Worm (Caenorhabditis elegans) whole organism, L4 larva: ENCODE measurements around the gene cdh-1.

Experiments used
- F37D6.2 ChIP-seq: sonication (generic microtip); optimal IDR thresholded peaks from 2 replicates; lab custom pipeline; 2016; ENCODE audit warnings: mild to moderate bottlenecking, missing genetic modification characterization, missing compliant biosample characterization
- ces-1 ChIP-seq: fragments of 150-350 bp; sonication (generic microtip); optimal IDR thresholded peaks from 4 replicates; lab custom pipeline; 2014; ENCODE audit warnings: missing biosample characterization, missing genetic modification reagents, missing genetic modification characterization
- daf-16 ChIP-seq, 3 experiments: sonication (generic microtip); optimal IDR thresholded peaks; 2 replicates each; lab custom pipeline; 2016 to 2017; ENCODE audit warnings: missing genetic modification characterization in 3 of 3, missing genetic modification reagents in 3 of 3, mild to moderate bottlenecking in 2 of 3, missing compliant biosample characterization in 2 of 3, missing biosample characterization in 1 of 3, moderate library complexity in 1 of 3
- lin-15B ChIP-seq: fragments of 150-350 bp; sonication (generic microtip); optimal IDR thresholded peaks from 3 replicates; lab custom pipeline; 2014; ENCODE audit warnings: missing biosample characterization, missing genetic modification characterization
- madf-5 ChIP-seq, 2 experiments: fragments of 200-800 bp; sonication (Bioruptor generic); IDR thresholded peaks; 2 replicates each; pipeline ENCODE4 v1.3.6; 2022; ENCODE audit warnings: missing compliant biosample characterization in 2 of 2, missing genetic modification characterization in 2 of 2
- nhr-11 ChIP-seq: fragments of 150-350 bp; optimal IDR thresholded peaks from 2 replicates; lab custom pipeline; 2014; ENCODE audit warnings: missing biosample characterization, missing genetic modification characterization
- nhr-25 ChIP-seq: sonication (generic microtip); optimal IDR thresholded peaks from 2 replicates; lab custom pipeline; 2017; ENCODE audit warnings: missing genetic modification characterization, mild to moderate bottlenecking, missing compliant biosample characterization, antibody characterized with exemption, moderate library complexity, borderline replicate concordance; ENCODE audit not compliant: insufficient read depth
- nhr-28 ChIP-seq: fragments of 150-350 bp; optimal IDR thresholded peaks from 2 replicates; lab custom pipeline; 2014; ENCODE audit warnings: missing biosample characterization, missing genetic modification characterization
- nhr-76 ChIP-seq: fragments of 150-350 bp; optimal IDR thresholded peaks from 2 replicates; lab custom pipeline; 2014; ENCODE audit warnings: missing biosample characterization, missing genetic modification characterization
- set-16 ChIP-seq: fragments of 200-800 bp; sonication (Bioruptor generic); IDR thresholded peaks from 2 replicates; pipeline ENCODE4 v1.3.6; 2022; ENCODE audit warnings: missing genetic modification reagents, missing genetic modification characterization, missing compliant biosample characterization
- snpc-4 ChIP-seq: fragments of 150-350 bp; optimal IDR thresholded peaks from 2 replicates; lab custom pipeline; 2014; ENCODE audit warnings: missing biosample characterization, missing genetic modification characterization
- unc-39 ChIP-seq: sonication (generic microtip); optimal IDR thresholded peaks from 2 replicates; lab custom pipeline; 2017; ENCODE audit warnings: missing biosample characterization, missing genetic modification characterization
- ztf-7 ChIP-seq: fragments of 150-350 bp; optimal IDR thresholded peaks from 2 replicates; lab custom pipeline; 2014; ENCODE audit warnings: missing biosample characterization, missing genetic modification characterization

- TF ChIP-seq set-16 (GFP tag; lab: Robert Waterston, UW) (no peak), ztf-7 (tag; lab: Kevin White, UChicago) (no peak), nhr-25 (no peak), lin-15B (tag; lab: Kevin White, UChicago) (no peak), nhr-11 (tag; lab: Kevin White, UChicago) (no peak), F37D6.2 (tag; lab: Kevin White, UChicago) (no peak), ces-1 (GFP tag; lab: Kevin White, UChicago) (no peak), daf-16 (GFP tag; optimal IDR thresholded peaks at IDR 0.05; lab: Kevin White, UChicago) (no peak), daf-16 (tag; optimal IDR thresholded peaks at IDR 0.05; lab: Kevin White, UChicago) (no peak), unc-39 (no peak), nhr-28 (no peak), nhr-76 (tag; lab: Kevin White, UChicago) (no peak), snpc-4 (tag; lab: Kevin White, UChicago) (no peak), madf-5 (GFP tag; IDR thresholded peaks at IDR 0.05; lab: Robert Waterston, UW) (no peak)
These were observed 31.0 kb upstream of the cdh-1 start for ce11 chrIII:2879703-2880102.
